Worm (Caenorhabditis elegans): ENCODE data around the gene pqn-67.
A peak's percentile ranks its signal among the peaks of the same experiment; 100 is the strongest.

ce11 chrV:12952287-12952686 is 28.1 kb downstream of the pqn-67 start, which contains the start of gene pqn-68:
- TF ChIP-seq ces-1 (GFP tag; optimal IDR thresholded peaks at IDR 0.05) (no peak), unc-39 (tag; optimal IDR thresholded peaks at IDR 0.05) (no peak), snpc-4 (tag; optimal IDR thresholded peaks at IDR 0.05) (no peak), pha-4 (tag; optimal IDR thresholded peaks at IDR 0.05) (peak; percentile 8), ztf-11 (tag; optimal IDR thresholded peaks at IDR 0.05) (no peak), nhr-237 (tag; optimal IDR thresholded peaks at IDR 0.05) (no peak), mep-1 (tag; optimal IDR thresholded peaks at IDR 0.05) (no peak)

All from whole organism, mixed stage, embryonic.